Fruit fly (Drosophila melanogaster) whole organism, embryonic: ENCODE results near the gene Mrm2.
A peak's percentile ranks its signal among the peaks of the same experiment; 100 is the strongest.

Source experiments
- ATbp ChIP-seq: fragments of 200-800 bp; sonication (Bioruptor generic); optimal IDR thresholded peaks from 2 replicates; lab custom pipeline; 2017; ENCODE audit warnings: missing biosample characterization, mild to moderate bottlenecking, missing genetic modification characterization, missing genetic modification reagents
- CG17612 ChIP-seq: fragments of 200-800 bp; sonication (Bioruptor generic); IDR thresholded peaks from 2 replicates; pipeline ENCODE4 v1.3.6; 2022; ENCODE audit warnings: missing biosample characterization, missing genetic modification characterization
- CG31388 ChIP-seq: fragments of 200-800 bp; sonication (Bioruptor generic); optimal IDR thresholded peaks from 2 replicates; lab custom pipeline; 2016; ENCODE audit warnings: missing biosample characterization, missing genetic modification characterization
- CG34376 ChIP-seq: fragments of 200-800 bp; sonication (Bioruptor generic); optimal IDR thresholded peaks from 2 replicates; lab custom pipeline; 2018; ENCODE audit warnings: missing biosample characterization, mild to moderate bottlenecking, missing genetic modification characterization
- CG4360 ChIP-seq: fragments of 200-800 bp; sonication (Bioruptor generic); IDR thresholded peaks from 2 replicates; pipeline ENCODE4 v1.3.6; 2022; ENCODE audit warnings: missing biosample characterization, missing genetic modification characterization
- D ChIP-seq, 2 experiments: fragments of 200-800 bp in 1 of 2; fragments of >200 bp in 1 of 2; sonication (Bioruptor generic) in 1 of 2; optimal IDR thresholded peaks; 2 replicates in 1 of 2; 3 replicates in 1 of 2; lab custom pipeline; 2017; ENCODE audit warnings: mild to moderate bottlenecking in 1 of 2, missing biosample characterization in 1 of 2, missing genetic modification characterization in 1 of 2, missing genetic modification reagents in 1 of 2
- Eip74EF ChIP-seq, 2 experiments: fragments of 200-800 bp in 1 of 2; fragments of >200 bp in 1 of 2; sonication (Bioruptor generic) in 1 of 2; optimal IDR thresholded peaks; 2 replicates each; lab custom pipeline; 2017 to 2019; ENCODE audit warnings: missing biosample characterization in 2 of 2, missing genetic modification characterization in 2 of 2, mild to moderate bottlenecking in 1 of 2, moderate library complexity in 1 of 2
- Ets65A ChIP-seq: fragments of 200-800 bp; sonication (Bioruptor generic); peaks from one replicate; lab custom pipeline; 2016; ENCODE audit warnings: missing biosample characterization, missing genetic modification characterization
- Hr78 ChIP-seq, 2 experiments: fragments of 200-800 bp in 1 of 2; fragments of >200 bp in 1 of 2; sonication (Bioruptor generic) in 1 of 2; optimal IDR thresholded peaks; 2 replicates each; lab custom pipeline; 2017 to 2019; ENCODE audit warnings: missing biosample characterization in 2 of 2, missing genetic modification characterization in 2 of 2, mild to moderate bottlenecking in 1 of 2, moderate library complexity in 1 of 2
- Kr ChIP-seq: fragments of 200-800 bp; sonication (Bioruptor generic); optimal IDR thresholded peaks from 2 replicates; lab custom pipeline; 2017; ENCODE audit warnings: missing biosample characterization, mild to moderate bottlenecking, missing genetic modification characterization
- Med ChIP-seq: fragments of 200-800 bp; sonication (Bioruptor generic); peaks from one replicate; lab custom pipeline; 2016; ENCODE audit warnings: missing biosample characterization, missing genetic modification characterization, mild to moderate bottlenecking, inconsistent platforms, moderate library complexity
- bowl ChIP-seq: fragments of 200-800 bp; sonication (Bioruptor generic); IDR thresholded peaks from 2 replicates; pipeline ENCODE4 v1.3.6; 2022; ENCODE audit warnings: missing biosample characterization, missing genetic modification characterization
- exex ChIP-seq: fragments of 200-800 bp; sonication (Bioruptor generic); optimal IDR thresholded peaks from 4 replicates; lab custom pipeline; 2018; ENCODE audit warnings: missing biosample characterization, mild to moderate bottlenecking, missing genetic modification characterization, moderate library complexity
- hkb ChIP-seq, 2 experiments: fragments of 200-800 bp in 1 of 2; fragments of >200 bp in 1 of 2; sonication (Bioruptor generic) in 1 of 2; IDR thresholded peaks in 1 of 2; optimal IDR thresholded peaks in 1 of 2; 2 replicates each; pipeline versions ENCODE4 v1.3.6 to Lab custom; 2017 to 2022; ENCODE audit warnings: missing biosample characterization in 1 of 2, missing genetic modification characterization in 1 of 2
- p53 ChIP-seq: fragments of 200-800 bp; sonication (Bioruptor generic); optimal IDR thresholded peaks from 2 replicates; lab custom pipeline; 2016; ENCODE audit warnings: missing biosample characterization, missing genetic modification characterization

The Mrm2 gene

dm6 chr3R:19909541-19910182 is 48.3 kb downstream of the Mrm2 start (continued):
- TF ChIP-seq CG17612 (GFP tag; lab: Robert Waterston, UW): no peak
- TF ChIP-seq CG4360 (GFP tag; lab: Robert Waterston, UW): no peak
- TF ChIP-seq p53: no peak
- TF ChIP-seq Eip74EF (GFP tag; optimal IDR thresholded peaks at IDR 0.05; lab: Kevin White, UChicago): no peak
- TF ChIP-seq exex (tag; lab: Kevin White, UChicago): peak; percentile 73
- TF ChIP-seq, all 482 proteins: peak for 10

dm6 chr3R:19910302-19911029 is 49.1 kb downstream of the Mrm2 start:
- TF ChIP-seq ATbp (GFP tag; lab: Kevin White, UChicago) (peak; percentile 19), CG34376 (GFP tag; lab: Kevin White, UChicago) (peak; percentile 25), Eip74EF (GFP tag; optimal IDR thresholded peaks at IDR 0.05; lab: Kevin White, UChicago) (peak in 1 of 2 experiments; percentile 34), exex (tag; lab: Kevin White, UChicago) (peak; percentile 15), D (optimal IDR thresholded peaks at IDR 0.05; lab: Kevin White, UChicago) (no peak), D (GFP tag; optimal IDR thresholded peaks at IDR 0.05; lab: Kevin White, UChicago) (no peak), Hr78 (GFP tag; optimal IDR thresholded peaks at IDR 0.05; lab: Kevin White, UChicago) (peak in 1 of 2 experiments; percentile 78), hkb (optimal IDR thresholded peaks at IDR 0.05; lab: Kevin White, UChicago) (no peak), hkb (GFP tag; IDR thresholded peaks at IDR 0.05; lab: Robert Waterston, UW) (0 out of 2 replicates have a peak, but pooled peaks have one; percentile 6), Kr (no peak), bowl (GFP tag; lab: Robert Waterston, UW) (no peak)

dm6 chr3R:19911030-19911429 is 49.6 kb downstream of the Mrm2 start:
- TF ChIP-seq CG31388 (no peak), Ets65A (GFP tag; lab: Kevin White, UChicago) (peak; percentile 91), Med (GFP tag; lab: Kevin White, UChicago) (peak; percentile 69)
